Worm (Caenorhabditis elegans) whole organism, L1 larva: ENCODE data around the gene odr-1.

ENCODE experiments used
- C04F5.9 ChIP-seq: sonication (generic microtip); optimal IDR thresholded peaks from 2 replicates; lab custom pipeline; 2016; ENCODE audit warnings: missing genetic modification characterization, missing compliant biosample characterization
- C34B4.2 ChIP-seq: sonication (generic microtip); optimal IDR thresholded peaks from 2 replicates; lab custom pipeline; 2017; ENCODE audit warnings: mild to moderate bottlenecking, missing genetic modification characterization, missing compliant biosample characterization
- F16B12.6 ChIP-seq: fragments of 150-350 bp; optimal IDR thresholded peaks from 2 replicates; lab custom pipeline; 2014; ENCODE audit warnings: missing biosample characterization, missing genetic modification characterization
- Y116A8C.19 ChIP-seq: sonication (generic microtip); optimal IDR thresholded peaks from 2 replicates; lab custom pipeline; 2016; ENCODE audit warnings: missing compliant biosample characterization, missing genetic modification characterization, borderline replicate concordance
- ama-1 ChIP-seq: fragments of 150-350 bp; optimal IDR thresholded peaks from 2 replicates; lab custom pipeline; 2014
- blmp-1 ChIP-seq: fragments of 150-350 bp; optimal IDR thresholded peaks from 2 replicates; lab custom pipeline; 2014; ENCODE audit warnings: missing biosample characterization, missing genetic modification characterization
- ceh-88 ChIP-seq: fragments of 200-800 bp; sonication (Bioruptor generic); IDR thresholded peaks from 2 replicates; pipeline ENCODE4 v1.3.6; 2022; ENCODE audit warnings: missing genetic modification characterization, missing compliant biosample characterization
- ceh-90 ChIP-seq: sonication (generic microtip); optimal IDR thresholded peaks from 2 replicates; lab custom pipeline; 2016; ENCODE audit warnings: missing genetic modification characterization, missing compliant biosample characterization
- ces-1 ChIP-seq: fragments of 150-350 bp; optimal IDR thresholded peaks from 2 replicates; lab custom pipeline; 2014; ENCODE audit warnings: missing biosample characterization, missing genetic modification reagents, missing genetic modification characterization
- dpl-1 ChIP-seq, 3 experiments: fragments of 150-350 bp in 2 of 3; sonication (generic microtip) in 1 of 3; optimal IDR thresholded peaks; 2 replicates each; lab custom pipeline; 2014 to 2017; ENCODE audit warnings: missing biosample characterization in 3 of 3, missing genetic modification characterization in 3 of 3, missing genetic modification reagents in 3 of 3
- dsc-1 ChIP-seq: sonication (generic microtip); optimal IDR thresholded peaks from 2 replicates; lab custom pipeline; 2016; ENCODE audit warnings: mild to moderate bottlenecking, missing genetic modification characterization, missing compliant biosample characterization
- efl-1 ChIP-seq, 4 experiments: fragments of 150-350 bp; optimal IDR thresholded peaks in 3 of 4; peaks in 1 of 4; 1 replicate in 1 of 4; 2 replicates in 3 of 4; lab custom pipeline; 2014; ENCODE audit warnings: missing biosample characterization in 2 of 4, missing genetic modification characterization in 2 of 4, missing genetic modification reagents in 2 of 4
- egl-27 ChIP-seq, 2 experiments: fragments of 150-350 bp in 1 of 2; sonication (generic microtip); optimal IDR thresholded peaks; 3 replicates each; lab custom pipeline; 2017 to 2018; ENCODE audit warnings: missing biosample characterization in 2 of 2, missing genetic modification characterization in 2 of 2, missing genetic modification reagents in 2 of 2
- elt-2 ChIP-seq: sonication (generic microtip); optimal IDR thresholded peaks from 2 replicates; lab custom pipeline; 2016; ENCODE audit warnings: missing genetic modification characterization, mild to moderate bottlenecking, inconsistent platforms, missing compliant biosample characterization, missing genetic modification reagents
- fkh-10 ChIP-seq: sonication (generic microtip); optimal IDR thresholded peaks from 2 replicates; lab custom pipeline; 2017; ENCODE audit warnings: missing biosample characterization, missing genetic modification reagents, missing genetic modification characterization
- fkh-8 ChIP-seq: sonication (generic microtip); optimal IDR thresholded peaks from 2 replicates; lab custom pipeline; 2016; ENCODE audit warnings: mild to moderate bottlenecking, missing genetic modification characterization, missing compliant biosample characterization
- grh-1 ChIP-seq: fragments of 200-800 bp; sonication (Bioruptor generic); IDR thresholded peaks from 2 replicates; pipeline ENCODE4 v1.3.6; 2022; ENCODE audit warnings: missing genetic modification reagents, missing genetic modification characterization, missing compliant biosample characterization
- hlh-17 ChIP-seq: fragments of 200-800 bp; sonication (Bioruptor generic); optimal IDR thresholded peaks from 2 replicates; lab custom pipeline; 2018; ENCODE audit warnings: missing genetic modification characterization, mild to moderate bottlenecking, missing compliant biosample characterization, moderate library complexity, borderline replicate concordance
- hpl-2 ChIP-seq: fragments of 150-350 bp; optimal IDR thresholded peaks from 2 replicates; lab custom pipeline; 2014; ENCODE audit warnings: missing biosample characterization, missing genetic modification reagents, missing genetic modification characterization
- jun-1 ChIP-seq: fragments of 150-350 bp; optimal IDR thresholded peaks from 2 replicates; lab custom pipeline; 2014; ENCODE audit warnings: missing biosample characterization, missing genetic modification reagents, missing genetic modification characterization
- lin-13 ChIP-seq: fragments of 150-350 bp; optimal IDR thresholded peaks from 2 replicates; lab custom pipeline; 2014; ENCODE audit warnings: missing biosample characterization, missing genetic modification reagents, missing genetic modification characterization
- lin-14 ChIP-seq: fragments of 200-800 bp; sonication (Bioruptor generic); optimal IDR thresholded peaks from 2 replicates; lab custom pipeline; 2018; ENCODE audit warnings: mild to moderate bottlenecking, missing genetic modification characterization, moderate library complexity, missing compliant biosample characterization
- lin-35 ChIP-seq, 2 experiments: fragments of 150-350 bp; optimal IDR thresholded peaks; 2 replicates each; lab custom pipeline; 2014; ENCODE audit warnings: missing biosample characterization in 2 of 2, missing genetic modification characterization in 2 of 2, missing genetic modification reagents in 2 of 2
- lir-3 ChIP-seq: sonication (generic microtip); optimal IDR thresholded peaks from 2 replicates; lab custom pipeline; 2016; ENCODE audit warnings: mild to moderate bottlenecking, missing genetic modification characterization, moderate library complexity, missing compliant biosample characterization; ENCODE audit not compliant: poor library complexity
- lsy-2 ChIP-seq, 2 experiments: fragments of 150-350 bp; optimal IDR thresholded peaks; 2 replicates each; lab custom pipeline; 2014; ENCODE audit warnings: missing biosample characterization in 2 of 2, missing genetic modification characterization in 2 of 2
- mdl-1 ChIP-seq, 2 experiments: fragments of 150-350 bp; optimal IDR thresholded peaks; 2 replicates each; lab custom pipeline; 2014 to 2017; ENCODE audit warnings: missing biosample characterization in 2 of 2, missing genetic modification characterization in 2 of 2, inconsistent platforms in 1 of 2
- mef-2 ChIP-seq: fragments of 150-350 bp; optimal IDR thresholded peaks from 2 replicates; lab custom pipeline; 2014; ENCODE audit warnings: missing biosample characterization, missing genetic modification characterization
- nhr-11 ChIP-seq: fragments of 150-350 bp; optimal IDR thresholded peaks from 2 replicates; lab custom pipeline; 2014; ENCODE audit warnings: missing biosample characterization, missing genetic modification characterization
- nhr-12 ChIP-seq: sonication (generic microtip); optimal IDR thresholded peaks from 2 replicates; lab custom pipeline; 2017; ENCODE audit warnings: missing biosample characterization, missing genetic modification characterization
- nhr-20 ChIP-seq: sonication (generic microtip); optimal IDR thresholded peaks from 2 replicates; lab custom pipeline; 2016; ENCODE audit warnings: mild to moderate bottlenecking, missing genetic modification characterization, missing compliant biosample characterization
- nhr-47 ChIP-seq: sonication (generic microtip); optimal IDR thresholded peaks from 2 replicates; lab custom pipeline; 2016; ENCODE audit warnings: mild to moderate bottlenecking, missing genetic modification characterization, moderate library complexity, missing compliant biosample characterization
- nhr-71 ChIP-seq: sonication (generic microtip); optimal IDR thresholded peaks from 2 replicates; lab custom pipeline; 2016; ENCODE audit warnings: mild to moderate bottlenecking, missing genetic modification characterization, moderate library complexity, missing compliant biosample characterization
- nhr-76 ChIP-seq: sonication (generic microtip); optimal IDR thresholded peaks from 2 replicates; lab custom pipeline; 2017; ENCODE audit warnings: missing biosample characterization, missing genetic modification characterization
- nhr-77 ChIP-seq: fragments of 150-350 bp; optimal IDR thresholded peaks from 2 replicates; lab custom pipeline; 2014; ENCODE audit warnings: missing biosample characterization, missing genetic modification characterization
- nhr-85 ChIP-seq: sonication (generic microtip); peaks from one replicate; lab custom pipeline; 2016; ENCODE audit warnings: missing genetic modification characterization, inconsistent platforms, missing compliant biosample characterization
- nhr-90 ChIP-seq: sonication (generic microtip); optimal IDR thresholded peaks from 2 replicates; lab custom pipeline; 2016; ENCODE audit warnings: mild to moderate bottlenecking, missing genetic modification characterization, missing compliant biosample characterization; ENCODE audit not compliant: poor library complexity
- pax-3 ChIP-seq: fragments of 200-800 bp; sonication (Bioruptor generic); optimal IDR thresholded peaks from 2 replicates; lab custom pipeline; 2018; ENCODE audit warnings: mild to moderate bottlenecking, missing genetic modification characterization, moderate library complexity, missing compliant biosample characterization
- rnt-1 ChIP-seq: sonication (generic microtip); optimal IDR thresholded peaks from 2 replicates; lab custom pipeline; 2016; ENCODE audit warnings: mild to moderate bottlenecking, missing genetic modification characterization, moderate library complexity, missing compliant biosample characterization
- skn-1 ChIP-seq: fragments of 150-350 bp; optimal IDR thresholded peaks from 2 replicates; lab custom pipeline; 2014; ENCODE audit warnings: missing biosample characterization, missing genetic modification characterization
- snu-23 ChIP-seq: sonication (generic microtip); optimal IDR thresholded peaks from 2 replicates; lab custom pipeline; 2016; ENCODE audit warnings: missing genetic modification characterization, missing compliant biosample characterization
- swsn-7 ChIP-seq: sonication (generic microtip); optimal IDR thresholded peaks from 2 replicates; lab custom pipeline; 2016; ENCODE audit warnings: missing genetic modification characterization, missing compliant biosample characterization
- tbx-2 ChIP-seq: sonication (generic microtip); optimal IDR thresholded peaks from 2 replicates; lab custom pipeline; 2016; ENCODE audit warnings: missing genetic modification characterization, missing compliant biosample characterization
- unc-130 ChIP-seq: fragments of 150-350 bp; optimal IDR thresholded peaks from 2 replicates; lab custom pipeline; 2017; ENCODE audit warnings: missing biosample characterization, missing genetic modification characterization, inconsistent platforms
- unc-86 ChIP-seq: sonication (generic microtip); optimal IDR thresholded peaks from 2 replicates; lab custom pipeline; 2016; ENCODE audit warnings: missing genetic modification characterization, missing compliant biosample characterization
- xbp-1 ChIP-seq: sonication (generic microtip); optimal IDR thresholded peaks from 2 replicates; lab custom pipeline; 2016; ENCODE audit warnings: missing genetic modification characterization, missing compliant biosample characterization
- zag-1 ChIP-seq: fragments of 150-350 bp; optimal IDR thresholded peaks from 2 replicates; lab custom pipeline; 2014; ENCODE audit warnings: missing biosample characterization, missing genetic modification characterization
- zip-4 ChIP-seq: fragments of 200-800 bp; sonication (Bioruptor generic); optimal IDR thresholded peaks from 2 replicates; lab custom pipeline; 2018; ENCODE audit warnings: mild to moderate bottlenecking, missing genetic modification characterization, moderate library complexity, missing compliant biosample characterization
- ztf-11 ChIP-seq, 2 experiments: sonication (generic microtip); optimal IDR thresholded peaks; 2 replicates each; lab custom pipeline; 2016 to 2017; ENCODE audit warnings: missing genetic modification characterization in 2 of 2, missing biosample characterization in 1 of 2, missing compliant biosample characterization in 1 of 2
- ztf-4 ChIP-seq: fragments of 150-350 bp; optimal IDR thresholded peaks from 2 replicates; lab custom pipeline; 2014; ENCODE audit warnings: missing biosample characterization, missing genetic modification characterization

The odr-1 gene

ce11 chrX:13584725-13585371 is 34.1 kb upstream of the odr-1 start, which contains the start of gene unc-84:
Gene unc-84, plus strand, starts transcription at chrX:13584775.
- no peak for TF ChIP-seq dsc-1
- peak; percentile 39 for TF ChIP-seq nhr-71 (tag; lab: Kevin White, UChicago)
- TF ChIP-seq elt-2 (tag; lab: Kevin White, UChicago), result no peak
- TF ChIP-seq ces-1 (GFP tag; lab: Kevin White, UChicago), result no peak
- TF ChIP-seq ama-1 (lab: Kevin White, UChicago), result no peak
- peak; percentile 54 to 78 (median 68) for TF ChIP-seq dpl-1 (GFP tag; optimal IDR thresholded peaks at IDR 0.05; lab: Kevin White, UChicago)
- peak; percentile 10 for TF ChIP-seq nhr-20
- TF ChIP-seq unc-86, result no peak
- TF ChIP-seq hlh-17 (GFP tag; lab: Kevin White, UChicago), result no peak
- TF ChIP-seq Y116A8C.19 (tag; lab: Kevin White, UChicago), result no peak
- TF ChIP-seq efl-1 (optimal IDR thresholded peaks at IDR 0.05; lab: Kevin White, UChicago), result peak; percentile 11 to 74
- TF ChIP-seq efl-1 (GFP tag; optimal IDR thresholded peaks at IDR 0.05 in 1 of 2; lab: Kevin White, UChicago), result peak; percentile 79 to 97
- peak; percentile 49 for TF ChIP-seq nhr-47
- TF ChIP-seq lin-13, result no peak
- peak; percentile 58 for TF ChIP-seq nhr-85 (tag; lab: Kevin White, UChicago)
- TF ChIP-seq rnt-1 (tag; lab: Kevin White, UChicago), result peak; percentile 59
- peak; percentile 18 for TF ChIP-seq lin-14 (GFP tag; lab: Kevin White, UChicago)
- peak; percentile 14 for TF ChIP-seq tbx-2 (tag; lab: Kevin White, UChicago)
- TF ChIP-seq lin-35 (GFP tag; optimal IDR thresholded peaks at IDR 0.05; lab: Kevin White, UChicago), result peak; percentile 45 to 77
- TF ChIP-seq ztf-11 (tag; optimal IDR thresholded peaks at IDR 0.05; lab: Kevin White, UChicago), result peak in 1 of 2 experiments; percentile 35
- no peak for TF ChIP-seq nhr-76 (tag; lab: Kevin White, UChicago)
- TF ChIP-seq nhr-90 (tag; lab: Kevin White, UChicago), result peak; percentile 30
- peak; percentile 2 for TF ChIP-seq swsn-7 (tag; lab: Kevin White, UChicago)
- no peak for TF ChIP-seq egl-27 (tag; optimal IDR thresholded peaks at IDR 0.05; lab: Kevin White, UChicago)
- TF ChIP-seq ceh-90 (tag; lab: Kevin White, UChicago), result peak; percentile 38
- peak; percentile 8 for TF ChIP-seq fkh-8 (tag; lab: Kevin White, UChicago)
- TF ChIP-seq, all 84 proteins: peak for 15

ce11 chrX:13583895-13584344 is 33.1 kb upstream of the odr-1 start:
- TF ChIP-seq C04F5.9 (tag; lab: Kevin White, UChicago) (no peak), nhr-11 (no peak), lir-3 (tag; lab: Kevin White, UChicago) (no peak), unc-130 (tag; lab: Kevin White, UChicago) (no peak), nhr-77 (tag; lab: Kevin White, UChicago) (no peak), pax-3 (tag; lab: Kevin White, UChicago) (no peak), nhr-85 (tag; lab: Kevin White, UChicago) (peak; percentile 84), C34B4.2 (tag; lab: Kevin White, UChicago) (no peak), efl-1 (optimal IDR thresholded peaks at IDR 0.05; lab: Kevin White, UChicago) (peak in 1 of 2 experiments; percentile 6), efl-1 (GFP tag; optimal IDR thresholded peaks at IDR 0.05 in 1 of 2; lab: Kevin White, UChicago) (peak in 1 of 2 experiments; percentile 40), lsy-2 (tag; optimal IDR thresholded peaks at IDR 0.05; lab: Kevin White, UChicago) (peak in 1 of 2 experiments; percentile 16), snu-23 (GFP tag; lab: Kevin White, UChicago) (peak; percentile 52), mef-2 (tag; lab: Kevin White, UChicago) (no peak), blmp-1 (tag; lab: Kevin White, UChicago) (peak; percentile 32), skn-1 (tag; lab: Kevin White, UChicago) (no peak), fkh-10 (GFP tag; lab: Kevin White, UChicago) (no peak), ztf-4 (tag; lab: Kevin White, UChicago) (no peak), F16B12.6 (tag; lab: Kevin White, UChicago) (no peak), tbx-2 (tag; lab: Kevin White, UChicago) (peak; percentile 49), ceh-88 (GFP tag; lab: Robert Waterston, UW) (no peak), zag-1 (tag; lab: Kevin White, UChicago) (no peak), ceh-90 (tag; lab: Kevin White, UChicago) (no peak), zip-4 (GFP tag; lab: Kevin White, UChicago) (no peak), rnt-1 (tag; lab: Kevin White, UChicago) (peak; percentile 42), fkh-8 (tag; lab: Kevin White, UChicago) (no peak), nhr-12 (tag; lab: Kevin White, UChicago) (no peak), mdl-1 (tag; optimal IDR thresholded peaks at IDR 0.05; lab: Kevin White, UChicago) (no peak), grh-1 (no peak), xbp-1 (tag; lab: Kevin White, UChicago) (no peak), jun-1 (tag; lab: Kevin White, UChicago) (no peak), hpl-2 (no peak)
